Worm (Caenorhabditis elegans): Measurements from ENCODE around the gene srsx-37.

ce11 chrV:15290995-15291394 is 32.0 kb upstream of the srsx-37 start, which contains the start of gene cyp-34A2:
- no peak for TF ChIP-seq T23F11.4 (GFP tag; optimal IDR thresholded peaks at IDR 0.05)
- no peak for TF ChIP-seq pha-4 (tag; optimal IDR thresholded peaks at IDR 0.05)
- TF ChIP-seq pros-1 (tag; optimal IDR thresholded peaks at IDR 0.05): no peak
- no peak for TF ChIP-seq pqm-1 (tag; optimal IDR thresholded peaks at IDR 0.05)
- no peak for TF ChIP-seq npax-4 (tag; optimal IDR thresholded peaks at IDR 0.05)
- no peak for TF ChIP-seq ama-1 (optimal IDR thresholded peaks at IDR 0.05)
- no peak for TF ChIP-seq nfya-1 (tag; optimal IDR thresholded peaks at IDR 0.05)
- no peak for TF ChIP-seq ceh-19 (GFP tag; optimal IDR thresholded peaks at IDR 0.05)
- no peak for TF ChIP-seq hlh-8 (tag; optimal IDR thresholded peaks at IDR 0.05)
- no peak for TF ChIP-seq mec-3 (tag; optimal IDR thresholded peaks at IDR 0.05; ENCODE audit: borderline replicate concordance)
- no peak for TF ChIP-seq odd-2 (tag; optimal IDR thresholded peaks at IDR 0.05)
- no peak for TF ChIP-seq sox-4 (tag; optimal IDR thresholded peaks at IDR 0.05)
